Worm (Caenorhabditis elegans) whole organism, late embryonic: ENCODE measurements around the gene cest-30.

ENCODE experiments used
- C08G9.2 ChIP-seq: sonication (generic microtip); optimal IDR thresholded peaks from 2 replicates; lab custom pipeline; 2016; ENCODE audit warnings: mild to moderate bottlenecking, missing genetic modification characterization, moderate library complexity, missing compliant biosample characterization
- tbx-2 ChIP-seq: sonication (generic microtip); optimal IDR thresholded peaks from 2 replicates; lab custom pipeline; 2016; ENCODE audit warnings: missing genetic modification characterization, missing compliant biosample characterization
- unc-3 ChIP-seq, 2 experiments: fragments of 200-800 bp in 1 of 2; sonication (Bioruptor generic) in 1 of 2; sonication (generic microtip) in 1 of 2; conservative IDR thresholded peaks in 1 of 2; optimal IDR thresholded peaks in 1 of 2; 2 replicates each; pipeline versions ENCODE4 v1.3.6 to Lab custom; 2016 to 2022; ENCODE audit warnings: missing compliant biosample characterization in 2 of 2, missing genetic modification characterization in 2 of 2, missing genetic modification reagents in 1 of 2

DNA sequence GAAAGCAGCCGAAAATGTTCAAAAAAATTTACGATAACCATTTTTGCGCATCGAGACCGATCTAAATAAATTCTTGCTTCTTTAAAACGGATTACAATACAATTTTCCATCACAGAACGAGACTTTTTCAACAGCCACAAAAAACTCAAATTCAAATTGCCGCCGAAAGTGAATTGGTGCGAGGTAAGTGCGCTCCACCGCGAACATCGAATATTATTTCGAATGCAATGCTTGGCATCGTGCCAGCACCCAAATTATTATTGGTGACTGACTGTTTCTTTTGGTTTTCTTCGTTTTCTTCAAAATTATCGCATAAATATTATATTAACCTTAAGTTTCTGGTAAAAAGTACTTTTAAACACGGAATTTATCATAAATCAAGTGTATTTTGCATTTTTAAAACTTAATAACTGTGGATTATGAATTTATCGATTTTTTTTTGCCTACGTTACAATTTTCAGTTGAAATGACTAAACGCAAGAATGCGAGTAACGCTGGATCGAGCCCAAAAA, 6.2 kb upstream of the cest-30 start, which contains the start of gene penr-1:
- TF ChIP-seq C08G9.2 (no peak), tbx-2 (no peak), unc-3 (GFP tag; conservative IDR thresholded peaks at IDR 0.05; lab: Robert Waterston, UW) (no peak), unc-3 (tag; optimal IDR thresholded peaks at IDR 0.05; lab: Kevin White, UChicago) (no peak)
